Worm (Caenorhabditis elegans) whole organism, L2 larva: ENCODE results near the gene Y60A3A.8.
A peak's percentile ranks its signal among the peaks of the same experiment; 100 is the strongest.

ENCODE experiments used
- C34F6.9 ChIP-seq: fragments of 150-350 bp; optimal IDR thresholded peaks from 2 replicates; lab custom pipeline; 2014; ENCODE audit warnings: missing biosample characterization, missing genetic modification characterization
- F13H6.1 ChIP-seq: sonication (generic microtip); optimal IDR thresholded peaks from 2 replicates; lab custom pipeline; 2016; ENCODE audit warnings: missing genetic modification characterization, missing compliant biosample characterization
- Y55F3AM.14 ChIP-seq: fragments of 200-800 bp; sonication (Bioruptor generic); optimal IDR thresholded peaks from 2 replicates; lab custom pipeline; 2018; ENCODE audit warnings: mild to moderate bottlenecking, missing genetic modification characterization, missing compliant biosample characterization
- ZK546.5 ChIP-seq: sonication (generic microtip); optimal IDR thresholded peaks from 2 replicates; lab custom pipeline; 2017; ENCODE audit warnings: missing biosample characterization, missing genetic modification characterization
- blmp-1 ChIP-seq: sonication (generic microtip); optimal IDR thresholded peaks from 2 replicates; lab custom pipeline; 2017; ENCODE audit warnings: missing genetic modification characterization, mild to moderate bottlenecking, missing compliant biosample characterization, antibody characterized with exemption, moderate library complexity; ENCODE audit not compliant: insufficient read depth
- ceh-16 ChIP-seq: fragments of 150-350 bp; optimal IDR thresholded peaks from 2 replicates; lab custom pipeline; 2014; ENCODE audit warnings: missing biosample characterization, missing genetic modification characterization
- ceh-82 ChIP-seq: fragments of 150-350 bp; optimal IDR thresholded peaks from 2 replicates; lab custom pipeline; 2014; ENCODE audit warnings: missing biosample characterization, missing genetic modification characterization
- crh-2 ChIP-seq: sonication (generic microtip); optimal IDR thresholded peaks from 2 replicates; lab custom pipeline; 2017; ENCODE audit warnings: missing biosample characterization, missing genetic modification characterization
- egl-27 ChIP-seq: sonication (generic microtip); optimal IDR thresholded peaks from 3 replicates; lab custom pipeline; 2017; ENCODE audit warnings: missing biosample characterization, missing genetic modification reagents, missing genetic modification characterization
- elt-1 ChIP-seq: fragments of 150-350 bp; optimal IDR thresholded peaks from 2 replicates; lab custom pipeline; 2014; ENCODE audit warnings: missing biosample characterization, missing genetic modification characterization
- gmeb-1 ChIP-seq: fragments of 150-350 bp; optimal IDR thresholded peaks from 2 replicates; lab custom pipeline; 2014; ENCODE audit warnings: missing biosample characterization, missing genetic modification characterization
- lin-39 ChIP-seq: fragments of 150-350 bp; optimal IDR thresholded peaks from 2 replicates; lab custom pipeline; 2014; ENCODE audit warnings: missing biosample characterization, missing genetic modification reagents, missing genetic modification characterization
- mab-5 ChIP-seq: fragments of 150-350 bp; optimal IDR thresholded peaks from 2 replicates; lab custom pipeline; 2014; ENCODE audit warnings: missing biosample characterization, missing genetic modification characterization
- mbf-1 ChIP-seq: sonication (generic microtip); optimal IDR thresholded peaks from 2 replicates; lab custom pipeline; 2017; ENCODE audit warnings: missing biosample characterization, missing genetic modification characterization
- nhr-11 ChIP-seq: fragments of 150-350 bp; optimal IDR thresholded peaks from 2 replicates; lab custom pipeline; 2014; ENCODE audit warnings: missing biosample characterization, missing genetic modification characterization
- nhr-12 ChIP-seq: fragments of 150-350 bp; optimal IDR thresholded peaks from 2 replicates; lab custom pipeline; 2014; ENCODE audit warnings: missing biosample characterization, missing genetic modification characterization
- nhr-21 ChIP-seq: fragments of 150-350 bp; optimal IDR thresholded peaks from 2 replicates; lab custom pipeline; 2014; ENCODE audit warnings: missing biosample characterization, missing genetic modification characterization
- nhr-25 ChIP-seq: fragments of 150-350 bp; sonication (generic microtip); optimal IDR thresholded peaks from 3 replicates; lab custom pipeline; 2014; ENCODE audit warnings: missing biosample characterization, missing genetic modification characterization
- nhr-6 ChIP-seq: fragments of 150-350 bp; optimal IDR thresholded peaks from 2 replicates; lab custom pipeline; 2014; ENCODE audit warnings: missing biosample characterization, missing genetic modification characterization
- peb-1 ChIP-seq: fragments of 150-350 bp; optimal IDR thresholded peaks from 2 replicates; lab custom pipeline; 2014; ENCODE audit warnings: missing biosample characterization, missing genetic modification characterization
- skn-1 ChIP-seq: sonication (generic microtip); optimal IDR thresholded peaks from 2 replicates; lab custom pipeline; 2017; ENCODE audit warnings: missing biosample characterization, missing genetic modification characterization
- snpc-4 ChIP-seq: fragments of 150-350 bp; optimal IDR thresholded peaks from 2 replicates; lab custom pipeline; 2014; ENCODE audit warnings: missing biosample characterization, missing genetic modification characterization
- unc-55 ChIP-seq: fragments of 150-350 bp; sonication (generic microtip); optimal IDR thresholded peaks from 3 replicates; lab custom pipeline; 2014; ENCODE audit warnings: missing biosample characterization, missing genetic modification reagents, missing genetic modification characterization
- unc-62 ChIP-seq: fragments of 150-350 bp; optimal IDR thresholded peaks from 2 replicates; lab custom pipeline; 2014; ENCODE audit warnings: missing biosample characterization, missing genetic modification reagents, missing genetic modification characterization
- zag-1 ChIP-seq: fragments of 150-350 bp; optimal IDR thresholded peaks from 2 replicates; lab custom pipeline; 2014; ENCODE audit warnings: missing biosample characterization, missing genetic modification characterization
- ztf-1 ChIP-seq: fragments of 200-800 bp; sonication (Bioruptor generic); conservative IDR thresholded peaks from 2 replicates; pipeline ENCODE4 v1.3.6; 2022; ENCODE audit warnings: missing genetic modification characterization, missing compliant biosample characterization

Y60A3A.8 gene

ce11 chrV:19999100-19999499 is 49.3 kb downstream of the Y60A3A.8 start:
- no peak for TF ChIP-seq skn-1
- TF ChIP-seq nhr-21 (tag; lab: Kevin White, UChicago), result no peak
- TF ChIP-seq ZK546.5 (tag; lab: Kevin White, UChicago), result no peak
- TF ChIP-seq egl-27 (tag; lab: Kevin White, UChicago), result no peak
- TF ChIP-seq, all 48 proteins: peak for 0

- TF ChIP-seq mab-5 (tag; lab: Kevin White, UChicago), result no peak
- peak; percentile 7 for TF ChIP-seq unc-55 (GFP tag; lab: Kevin White, UChicago)
- no peak for TF ChIP-seq snpc-4 (tag; lab: Kevin White, UChicago)
- no peak for TF ChIP-seq unc-62 (GFP tag; lab: Kevin White, UChicago)
These were observed 50.0 kb downstream of the Y60A3A.8 start for ce11 chrV:19999789-20000188.

ce11 chrV:20000639-20001038 is 50.9 kb downstream of the Y60A3A.8 start:
- TF ChIP-seq nhr-12 (tag; lab: Kevin White, UChicago) (no peak), zag-1 (tag; lab: Kevin White, UChicago) (no peak), skn-1 (no peak), Y55F3AM.14 (GFP tag; lab: Kevin White, UChicago) (no peak), blmp-1 (tag; lab: Kevin White, UChicago) (no peak)

DNA sequence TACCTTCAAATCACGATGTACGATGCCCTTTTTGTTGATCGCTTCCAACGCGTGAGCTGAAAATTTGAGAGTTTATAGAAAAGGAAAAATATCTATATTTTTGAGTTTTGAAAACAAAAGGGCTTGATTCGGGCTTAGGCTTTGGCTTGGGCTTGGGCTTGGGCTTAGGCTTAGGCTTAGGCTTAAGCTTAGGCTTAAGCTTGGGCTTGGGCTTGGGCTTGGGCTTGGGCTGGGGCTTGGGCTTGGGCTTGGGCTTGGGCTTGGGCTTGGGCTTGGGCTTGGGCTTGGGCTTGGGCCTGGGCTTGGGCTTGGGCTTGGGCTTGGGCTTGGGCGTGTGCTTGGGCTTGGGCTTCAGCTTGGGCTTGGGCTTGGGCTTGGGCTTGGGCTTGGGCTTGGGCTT is 52.4 kb downstream of the Y60A3A.8 start:
- no peak for TF ChIP-seq egl-27 (tag; lab: Kevin White, UChicago)
- TF ChIP-seq ztf-1 (GFP tag; lab: Robert Waterston, UW), result no peak
- TF ChIP-seq elt-1 (tag; lab: Kevin White, UChicago), result no peak
- no peak for TF ChIP-seq peb-1 (tag; lab: Kevin White, UChicago)
- no peak for TF ChIP-seq unc-62 (GFP tag; lab: Kevin White, UChicago)
- TF ChIP-seq F13H6.1 (tag; lab: Kevin White, UChicago), result no peak
- TF ChIP-seq lin-39 (tag; lab: Kevin White, UChicago), result no peak
- no peak for TF ChIP-seq blmp-1 (tag; lab: Kevin White, UChicago)
- no peak for TF ChIP-seq nhr-11
- no peak for TF ChIP-seq ZK546.5 (tag; lab: Kevin White, UChicago)
- no peak for TF ChIP-seq ceh-82 (tag; lab: Kevin White, UChicago)
- no peak for TF ChIP-seq ceh-16
- no peak for TF ChIP-seq zag-1 (tag; lab: Kevin White, UChicago)
- TF ChIP-seq mbf-1 (tag; lab: Kevin White, UChicago), result no peak
- no peak for TF ChIP-seq nhr-25 (tag; lab: Kevin White, UChicago)
- TF ChIP-seq C34F6.9, result no peak
- TF ChIP-seq nhr-6 (tag; lab: Kevin White, UChicago), result no peak

DNA sequence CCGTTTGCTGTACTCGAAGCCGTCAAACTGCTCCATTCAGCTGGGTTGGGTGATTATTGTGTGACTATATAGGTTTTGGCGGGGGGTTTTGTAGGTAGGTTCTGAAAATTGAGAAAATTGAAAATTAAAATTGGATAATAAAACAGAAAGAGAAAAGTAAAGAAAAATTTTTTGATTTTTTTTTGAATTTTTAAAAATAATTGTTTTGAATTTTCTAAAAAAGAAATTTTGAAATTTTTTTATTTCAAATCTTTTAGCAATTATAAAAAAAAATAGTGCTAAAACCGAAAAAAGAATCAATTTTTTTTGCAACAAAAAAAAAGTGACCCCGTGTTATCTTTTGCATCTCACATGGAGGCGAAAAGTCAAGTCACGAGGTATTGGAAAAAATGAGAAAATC is 54.6 kb downstream of the Y60A3A.8 start, which contains the start of gene unc-51:
Gene unc-51 (minus strand): TSS at position 101 of the 400 bp plus-strand sequence.
- TF ChIP-seq crh-2 (tag; lab: Kevin White, UChicago) (peak; percentile 28), gmeb-1 (tag; lab: Kevin White, UChicago) (peak; percentile 41), unc-55 (GFP tag; lab: Kevin White, UChicago) (no peak), mab-5 (tag; lab: Kevin White, UChicago) (no peak), nhr-6 (tag; lab: Kevin White, UChicago) (no peak), nhr-25 (tag; lab: Kevin White, UChicago) (peak; percentile 9)
